Fruit fly (Drosophila melanogaster) whole organism, embryonic: ENCODE data around the gene Ac13E.

Experiments
- CG10209 ChIP-seq: fragments of 200-800 bp; sonication (Bioruptor generic); optimal IDR thresholded peaks from 3 replicates; lab custom pipeline; 2017; ENCODE audit warnings: missing biosample characterization, mild to moderate bottlenecking, missing genetic modification characterization, missing genetic modification reagents
- CG11504 ChIP-seq: fragments of 200-800 bp; sonication (Bioruptor generic); optimal IDR thresholded peaks from 3 replicates; lab custom pipeline; 2019; ENCODE audit warnings: missing biosample characterization, mild to moderate bottlenecking, missing genetic modification characterization, moderate library complexity
- CG12299 ChIP-seq: fragments of 200-800 bp; sonication (Bioruptor generic); optimal IDR thresholded peaks from 2 replicates; lab custom pipeline; 2018; ENCODE audit warnings: missing biosample characterization, mild to moderate bottlenecking, missing genetic modification characterization
- CG13624 ChIP-seq: fragments of 200-800 bp; sonication (Bioruptor generic); optimal IDR thresholded peaks from 2 replicates; lab custom pipeline; 2016; ENCODE audit warnings: missing biosample characterization, missing genetic modification characterization
- CG14441 ChIP-seq: fragments of 200-800 bp; sonication (Bioruptor generic); IDR thresholded peaks from 2 replicates; pipeline ENCODE4 v1.3.6; 2022; ENCODE audit warnings: missing biosample characterization, missing genetic modification characterization
- CG14667 ChIP-seq: fragments of 200-800 bp; sonication (Bioruptor generic); IDR thresholded peaks from 2 replicates; pipeline ENCODE4 v1.3.6; 2022; ENCODE audit warnings: missing biosample characterization, missing genetic modification characterization
- CG18599 ChIP-seq: fragments of 200-800 bp; sonication (Bioruptor generic); optimal IDR thresholded peaks from 3 replicates; lab custom pipeline; 2017; ENCODE audit warnings: missing biosample characterization, missing genetic modification characterization, mild to moderate bottlenecking, moderate library complexity, missing genetic modification reagents
- CG31441 ChIP-seq: fragments of 200-800 bp; sonication (Bioruptor generic); IDR thresholded peaks from 2 replicates; pipeline ENCODE4 v1.3.6; 2022; ENCODE audit warnings: missing biosample characterization, missing genetic modification characterization
- CG3407 ChIP-seq: fragments of 200-800 bp; sonication (Bioruptor generic); optimal IDR thresholded peaks from 2 replicates; lab custom pipeline; 2018; ENCODE audit warnings: missing biosample characterization, mild to moderate bottlenecking, missing genetic modification characterization
- CG3726 ChIP-seq: fragments of 200-800 bp; sonication (Bioruptor generic); IDR thresholded peaks from 3 replicates; pipeline ENCODE4, ENCODE4 v1.3.6; 2022; ENCODE audit warnings: missing biosample characterization, missing genetic modification characterization
- CG3847 ChIP-seq: fragments of 200-800 bp; sonication (Bioruptor generic); IDR thresholded peaks from 2 replicates; pipeline ENCODE4 v1.3.6; 2022; ENCODE audit warnings: missing biosample characterization, missing genetic modification characterization
- CG4360 ChIP-seq: fragments of 200-800 bp; sonication (Bioruptor generic); IDR thresholded peaks from 2 replicates; pipeline ENCODE4 v1.3.6; 2022; ENCODE audit warnings: missing biosample characterization, missing genetic modification characterization
- CG6654 ChIP-seq: fragments of 200-800 bp; sonication (Bioruptor generic); optimal IDR thresholded peaks from 2 replicates; lab custom pipeline; 2017; ENCODE audit warnings: missing biosample characterization, mild to moderate bottlenecking, missing genetic modification characterization
- CG6683 ChIP-seq: fragments of 200-800 bp; sonication (Bioruptor generic); optimal IDR thresholded peaks from 2 replicates; lab custom pipeline; 2017; ENCODE audit warnings: missing biosample characterization, mild to moderate bottlenecking, missing genetic modification characterization, missing genetic modification reagents
- CG7745 ChIP-seq: fragments of 200-800 bp; sonication (Bioruptor generic); optimal IDR thresholded peaks from 2 replicates; lab custom pipeline; 2018; ENCODE audit warnings: missing biosample characterization, mild to moderate bottlenecking, missing genetic modification characterization, moderate library complexity
- CG9817 ChIP-seq: fragments of 200-800 bp; sonication (Bioruptor generic); optimal IDR thresholded peaks from 2 replicates; lab custom pipeline; 2018; ENCODE audit warnings: missing biosample characterization, mild to moderate bottlenecking, missing genetic modification characterization, moderate library complexity
- CG9876 ChIP-seq: fragments of 200-800 bp; sonication (Bioruptor generic); optimal IDR thresholded peaks from 2 replicates; lab custom pipeline; 2016; ENCODE audit warnings: missing biosample characterization, missing genetic modification characterization
- CrebB ChIP-seq: fragments of 200-800 bp; sonication (Bioruptor generic); optimal IDR thresholded peaks from 3 replicates; lab custom pipeline; 2018; ENCODE audit warnings: missing biosample characterization, mild to moderate bottlenecking, missing genetic modification characterization
- Drgx ChIP-seq: fragments of 200-800 bp; sonication (Bioruptor generic); IDR thresholded peaks from 2 replicates; pipeline ENCODE4 v1.3.6; 2022; ENCODE audit warnings: missing biosample characterization, missing genetic modification characterization
- Ets65A ChIP-seq: fragments of 200-800 bp; sonication (Bioruptor generic); peaks from one replicate; lab custom pipeline; 2016; ENCODE audit warnings: missing biosample characterization, missing genetic modification characterization
- H15 ChIP-seq: fragments of 200-800 bp; sonication (Bioruptor generic); IDR thresholded peaks from 3 replicates; pipeline ENCODE4 v1.3.6; 2022; ENCODE audit warnings: missing biosample characterization, missing genetic modification characterization
- HLH54F ChIP-seq: fragments of 200-800 bp; sonication (Bioruptor generic); optimal IDR thresholded peaks from 3 replicates; lab custom pipeline; 2016; ENCODE audit warnings: missing biosample characterization, missing genetic modification characterization
- HmgD ChIP-seq: fragments of 200-800 bp; sonication (Bioruptor generic); optimal IDR thresholded peaks from 3 replicates; lab custom pipeline; 2016; ENCODE audit warnings: missing biosample characterization, missing genetic modification characterization
- Med ChIP-seq: fragments of 200-800 bp; sonication (Bioruptor generic); peaks from one replicate; lab custom pipeline; 2016; ENCODE audit warnings: missing biosample characterization, missing genetic modification characterization, mild to moderate bottlenecking, inconsistent platforms, moderate library complexity
- Oaz ChIP-seq: fragments of 200-800 bp; sonication (Bioruptor generic); IDR thresholded peaks from 2 replicates; pipeline ENCODE4 v1.3.6; 2022; ENCODE audit warnings: missing biosample characterization, missing genetic modification characterization
- Opbp ChIP-seq: fragments of 200-800 bp; sonication (Bioruptor generic); IDR thresholded peaks from 3 replicates; pipeline ENCODE4 v1.3.6; 2022; ENCODE audit warnings: missing biosample characterization, missing genetic modification characterization; ENCODE audit not compliant: partially characterized antibody
- Ravus ChIP-seq: fragments of 200-800 bp; sonication (Bioruptor generic); IDR thresholded peaks from 2 replicates; pipeline ENCODE4 v1.3.6; 2022; ENCODE audit warnings: missing biosample characterization, missing genetic modification characterization
- Rfx ChIP-seq: fragments of 200-800 bp; sonication (Bioruptor generic); IDR thresholded peaks from 2 replicates; pipeline ENCODE4 v1.3.6; 2022; ENCODE audit warnings: missing biosample characterization, missing genetic modification characterization
- Six4 ChIP-seq: fragments of 200-800 bp; sonication (Bioruptor generic); optimal IDR thresholded peaks from 2 replicates; lab custom pipeline; 2016; ENCODE audit warnings: missing biosample characterization, missing genetic modification characterization
- ab ChIP-seq: fragments of 200-800 bp; sonication (Bioruptor generic); optimal IDR thresholded peaks from 2 replicates; lab custom pipeline; 2016; ENCODE audit warnings: missing biosample characterization, missing genetic modification characterization
- ase ChIP-seq: fragments of 200-800 bp; sonication (Bioruptor generic); IDR thresholded peaks from 3 replicates; pipeline ENCODE4 v1.3.6; 2022; ENCODE audit warnings: missing biosample characterization, missing genetic modification characterization
- cato ChIP-seq: fragments of 200-800 bp; sonication (Bioruptor generic); optimal IDR thresholded peaks from 2 replicates; lab custom pipeline; 2016; ENCODE audit warnings: missing biosample characterization, missing genetic modification characterization, borderline replicate concordance
- dan ChIP-seq: fragments of 200-800 bp; sonication (Bioruptor generic); IDR thresholded peaks from 2 replicates; pipeline ENCODE4 v1.3.6; 2022; ENCODE audit warnings: missing biosample characterization, missing genetic modification characterization
- disco-r ChIP-seq: fragments of 200-800 bp; sonication (Bioruptor generic); optimal IDR thresholded peaks from 2 replicates; lab custom pipeline; 2016; ENCODE audit warnings: missing biosample characterization, missing genetic modification characterization
- dm ChIP-seq: fragments of 200-800 bp; sonication (Bioruptor generic); optimal IDR thresholded peaks from 3 replicates; lab custom pipeline; 2016; ENCODE audit warnings: missing biosample characterization, missing genetic modification characterization
- eyg ChIP-seq: fragments of 200-800 bp; sonication (Bioruptor generic); optimal IDR thresholded peaks from 3 replicates; lab custom pipeline; 2016; ENCODE audit warnings: missing biosample characterization, missing genetic modification characterization
- ham ChIP-seq: fragments of 200-800 bp; sonication (Bioruptor generic); IDR thresholded peaks from 2 replicates; pipeline ENCODE4 v1.3.6; 2022; ENCODE audit warnings: missing biosample characterization, missing genetic modification characterization
- hkb ChIP-seq, 2 experiments: fragments of 200-800 bp in 1 of 2; fragments of >200 bp in 1 of 2; sonication (Bioruptor generic) in 1 of 2; IDR thresholded peaks in 1 of 2; optimal IDR thresholded peaks in 1 of 2; 2 replicates each; pipeline versions ENCODE4 v1.3.6 to Lab custom; 2017 to 2022; ENCODE audit warnings: missing biosample characterization in 1 of 2, missing genetic modification characterization in 1 of 2
- insv ChIP-seq, 2 experiments: fragments of 200-800 bp; sonication (Bioruptor generic); optimal IDR thresholded peaks; 3 replicates each; lab custom pipeline; 2016 to 2018; ENCODE audit warnings: missing biosample characterization in 2 of 2, missing genetic modification characterization in 2 of 2
- jigr1 ChIP-seq: fragments of 200-800 bp; sonication (Bioruptor generic); IDR thresholded peaks from 3 replicates; pipeline ENCODE4 v1.3.6; 2022; ENCODE audit warnings: missing biosample characterization, missing genetic modification characterization
- kah ChIP-seq: fragments of 200-800 bp; sonication (Bioruptor generic); optimal IDR thresholded peaks from 2 replicates; lab custom pipeline; 2018; ENCODE audit warnings: missing biosample characterization, mild to moderate bottlenecking, missing genetic modification characterization
- lmd ChIP-seq: fragments of 200-800 bp; sonication (Bioruptor generic); IDR thresholded peaks from 2 replicates; pipeline ENCODE4 v1.3.6; 2022; ENCODE audit warnings: missing biosample characterization, missing genetic modification characterization
- org-1 ChIP-seq: fragments of 200-800 bp; sonication (Bioruptor generic); optimal IDR thresholded peaks from 2 replicates; lab custom pipeline; 2017; ENCODE audit warnings: missing biosample characterization, missing genetic modification characterization
- ro ChIP-seq: fragments of 200-800 bp; sonication (Bioruptor generic); IDR thresholded peaks from 2 replicates; pipeline ENCODE4 v1.3.6; 2022; ENCODE audit warnings: missing biosample characterization, missing genetic modification characterization
- sd ChIP-seq: fragments of 200-800 bp; sonication (Bioruptor generic); optimal IDR thresholded peaks from 3 replicates; lab custom pipeline; 2018; ENCODE audit warnings: missing biosample characterization, mild to moderate bottlenecking, missing genetic modification characterization, moderate library complexity
- sens ChIP-seq: fragments of 200-800 bp; sonication (Bioruptor generic); peaks from one replicate; lab custom pipeline; 2016; ENCODE audit warnings: missing biosample characterization, missing genetic modification characterization
- ssp ChIP-seq: fragments of 200-800 bp; sonication (Bioruptor generic); IDR thresholded peaks from 2 replicates; pipeline ENCODE4 v1.3.6; 2022; ENCODE audit warnings: missing biosample characterization, missing genetic modification characterization
- sug ChIP-seq: fragments of 200-800 bp; optimal IDR thresholded peaks from 2 replicates; lab custom pipeline; 2019; ENCODE audit warnings: missing biosample characterization, mild to moderate bottlenecking, missing genetic modification characterization, moderate library complexity
- zen ChIP-seq: fragments of 200-800 bp; sonication (Bioruptor generic); optimal IDR thresholded peaks from 3 replicates; lab custom pipeline; 2018; ENCODE audit warnings: missing biosample characterization, mild to moderate bottlenecking, missing genetic modification characterization, moderate library complexity

Gene Ac13E

dm6 chrX:15601285-15601684, 47.2 kb upstream of the Ac13E start:
- TF ChIP-seq CG9817 (no peak), Ets65A (GFP tag; lab: Kevin White, UChicago) (peak; percentile 71), Drgx (GFP tag; lab: Robert Waterston, UW) (peak; percentile 41), Med (GFP tag; lab: Kevin White, UChicago) (peak; percentile 42)

- TF ChIP-seq CG9817 (peak; percentile 65), CG6654 (GFP tag; lab: Kevin White, UChicago) (no peak), CG14441 (peak; percentile 77), jigr1 (no peak), org-1 (GFP tag; lab: Kevin White, UChicago) (peak; percentile 30), sens (GFP tag; lab: Kevin White, UChicago) (peak; percentile 79), Ravus (GFP tag; lab: Robert Waterston, UW) (no peak), ase (GFP tag; lab: Robert Waterston, UW) (0 out of 3 replicates have a peak, but pooled peaks have one; percentile 56), CG3407 (no peak), CG3726 (GFP tag; lab: Robert Waterston, UW) (no peak; the same call in 2 of the 3 replicates), CG7745 (tag; lab: Kevin White, UChicago) (no peak), sd (no peak), CrebB (tag; lab: Kevin White, UChicago) (no peak), Oaz (GFP tag; lab: Robert Waterston, UW) (peak; percentile 43; the same call in 1 of the 2 replicates), CG14667 (GFP tag; lab: Robert Waterston, UW) (peak; percentile 51), CG9876 (no peak), lmd (GFP tag; lab: Robert Waterston, UW) (peak; percentile 66), Rfx (peak; percentile 75), HmgD (GFP tag; lab: Kevin White, UChicago) (no peak), cato (GFP tag; lab: Kevin White, UChicago) (no peak), CG10209 (GFP tag; lab: Kevin White, UChicago) (peak; percentile 38), CG12299 (tag; lab: Kevin White, UChicago) (peak; percentile 24), CG18599 (GFP tag; lab: Kevin White, UChicago) (peak; percentile 57), dan (no peak), CG13624 (GFP tag; lab: Kevin White, UChicago) (peak; percentile 53), disco-r (no peak), insv (GFP tag; optimal IDR thresholded peaks at IDR 0.05; lab: Kevin White, UChicago) (no peak), ssp (peak; percentile 37; the same call in 1 of the 2 replicates), eyg (no peak), ham (0 out of 2 replicates have a peak, but pooled peaks have one; percentile 12), Six4 (GFP tag; lab: Kevin White, UChicago) (peak; percentile 33), CG3847 (GFP tag; lab: Robert Waterston, UW) (peak; percentile 42; the same call in 1 of the 2 replicates), Opbp (GFP tag; lab: Robert Waterston, UW) (no peak), CG6683 (no peak), H15 (0 out of 3 replicates have a peak, but pooled peaks have one; percentile 35), CG4360 (GFP tag; lab: Robert Waterston, UW) (no peak), hkb (optimal IDR thresholded peaks at IDR 0.05; lab: Kevin White, UChicago) (no peak), hkb (GFP tag; IDR thresholded peaks at IDR 0.05; lab: Robert Waterston, UW) (peak; percentile 63; the same call in 1 of the 2 replicates), CG31441 (GFP tag; lab: Robert Waterston, UW) (peak; percentile 48), ab (GFP tag; lab: Kevin White, UChicago) (no peak), CG11504 (tag; lab: Kevin White, UChicago) (peak; percentile 84), kah (GFP tag; lab: Kevin White, UChicago) (no peak), sug (tag; lab: Kevin White, UChicago) (no peak), zen (tag; lab: Kevin White, UChicago) (peak; percentile 31), ro (GFP tag; lab: Robert Waterston, UW) (peak; percentile 26; the same call in 1 of the 2 replicates), dm (GFP tag; lab: Kevin White, UChicago) (no peak), HLH54F (peak; percentile 31)
Measured at dm6 chrX:15599697-15600096, 45.6 kb upstream of the Ac13E start.
